Fruit fly (Drosophila melanogaster): Measurements from ENCODE around the gene CG6569.

DNA sequence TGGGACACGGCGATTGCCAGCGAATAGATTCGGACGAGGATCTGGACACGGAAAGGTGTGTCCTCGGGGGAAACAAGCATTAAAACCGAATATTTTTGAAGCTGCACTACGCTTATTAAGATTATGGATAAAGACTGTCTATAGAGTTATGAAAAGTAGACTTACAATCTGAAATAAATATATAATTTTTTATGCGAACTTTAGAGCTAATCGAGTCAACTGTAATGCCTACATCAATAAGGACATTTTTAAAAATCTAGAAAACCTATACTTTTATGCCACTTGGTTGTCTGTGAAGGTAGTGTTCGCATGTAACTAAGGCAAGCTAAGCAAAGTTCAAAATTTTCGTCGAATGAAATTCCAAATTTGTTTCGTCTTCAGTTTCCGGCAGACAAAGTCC is 5.7 kb upstream of the CG6569 start, which contains the start of gene CG31178:
- TF ChIP-seq fru (GFP tag; optimal IDR thresholded peaks at IDR 0.05) = no peak
- TF ChIP-seq Mio (GFP tag; optimal IDR thresholded peaks at IDR 0.05) = no peak
- no peak for TF ChIP-seq usp (GFP tag; optimal IDR thresholded peaks at IDR 0.05)
- TF ChIP-seq psq (GFP tag; optimal IDR thresholded peaks at IDR 0.05) = no peak

Measured in whole organism, wandering third instar larva.